Worm (Caenorhabditis elegans): ENCODE measurements around the gene F13D2.1.
A peak's percentile ranks its signal among the peaks of the same experiment; 100 is the strongest.

The F13D2.1 gene

ce11 chrX:11222597-11223218 lies 33.3 kb upstream of the F13D2.1 start, which contains the start of gene C34F6.9 (continued):
- TF ChIP-seq dsc-1 (tag; optimal IDR thresholded peaks at IDR 0.05), result no peak
- peak; percentile 50 for TF ChIP-seq lin-14 (GFP tag; optimal IDR thresholded peaks at IDR 0.05)
- TF ChIP-seq blmp-1 (tag; optimal IDR thresholded peaks at IDR 0.05), result peak; percentile 6
- TF ChIP-seq lin-13 (GFP tag; optimal IDR thresholded peaks at IDR 0.05), result no peak
- no peak for TF ChIP-seq mab-9 (GFP tag; IDR thresholded peaks at IDR 0.05)
- TF ChIP-seq nhr-28 (tag; optimal IDR thresholded peaks at IDR 0.05), result no peak
- TF ChIP-seq elt-2 (tag; optimal IDR thresholded peaks at IDR 0.05), result no peak
- no peak for TF ChIP-seq ztf-11 (tag; optimal IDR thresholded peaks at IDR 0.05)
- no peak for TF ChIP-seq vab-15 (tag; optimal IDR thresholded peaks at IDR 0.05)
- TF ChIP-seq elt-3 (tag; optimal IDR thresholded peaks at IDR 0.05), result no peak
- TF ChIP-seq unc-30 (tag; optimal IDR thresholded peaks at IDR 0.05), result no peak
- TF ChIP-seq ceh-90 (tag; optimal IDR thresholded peaks at IDR 0.05), result no peak
- no peak for TF ChIP-seq unc-62 (GFP tag; optimal IDR thresholded peaks at IDR 0.05)
- no peak for TF ChIP-seq efl-3 (GFP tag; optimal IDR thresholded peaks at IDR 0.05)
- no peak for TF ChIP-seq mdl-1 (tag; optimal IDR thresholded peaks at IDR 0.05)
- no peak for TF ChIP-seq swsn-7 (tag; optimal IDR thresholded peaks at IDR 0.05)
- no peak for TF ChIP-seq lin-39 (tag; optimal IDR thresholded peaks at IDR 0.05)

- TF ChIP-seq rnt-1 (tag; optimal IDR thresholded peaks at IDR 0.05) (peak; percentile 35), tbx-2 (tag; optimal IDR thresholded peaks at IDR 0.05) (peak; percentile 49), dpl-1 (GFP tag; optimal IDR thresholded peaks at IDR 0.05) (peak; percentile 13 to 45 (median 34)), unc-98 (GFP tag; IDR thresholded peaks at IDR 0.05) (no peak), F16B12.6 (tag; optimal IDR thresholded peaks at IDR 0.05) (peak; percentile 89), unc-130 (tag; optimal IDR thresholded peaks at IDR 0.05) (peak; percentile 53), snu-23 (GFP tag; optimal IDR thresholded peaks at IDR 0.05) (peak; percentile 72), blmp-1 (tag; optimal IDR thresholded peaks at IDR 0.05) (peak; percentile 69), dsc-1 (tag; optimal IDR thresholded peaks at IDR 0.05) (peak; percentile 0), nhr-20 (tag; optimal IDR thresholded peaks at IDR 0.05) (peak; percentile 79), C04F5.9 (tag; optimal IDR thresholded peaks at IDR 0.05) (no peak), aly-2 (tag; optimal IDR thresholded peaks at IDR 0.05) (no peak), C16A3.4 (tag; optimal IDR thresholded peaks at IDR 0.05) (peak; percentile 25), mep-1 (tag; optimal IDR thresholded peaks at IDR 0.05) (peak; percentile 71), lin-14 (GFP tag; optimal IDR thresholded peaks at IDR 0.05) (peak; percentile 66), ceh-82 (tag; optimal IDR thresholded peaks at IDR 0.05) (peak in 1 of 3 experiments; percentile 42), ztf-4 (tag; optimal IDR thresholded peaks at IDR 0.05) (peak; percentile 40), nhr-90 (tag; optimal IDR thresholded peaks at IDR 0.05; ENCODE audit: poor library complexity) (peak; percentile 61), hlh-4 (tag; optimal IDR thresholded peaks at IDR 0.05) (no peak), lin-35 (GFP tag; optimal IDR thresholded peaks at IDR 0.05) (peak in 1 of 2 experiments; percentile 59), xbp-1 (tag; optimal IDR thresholded peaks at IDR 0.05) (peak; percentile 46), sox-4 (tag; optimal IDR thresholded peaks at IDR 0.05) (no peak), nhr-11 (tag; optimal IDR thresholded peaks at IDR 0.05) (no peak), mdl-1 (tag; optimal IDR thresholded peaks at IDR 0.05) (peak in 1 of 2 experiments; percentile 60), nhr-19 (GFP tag; conservative IDR thresholded peaks at IDR 0.05) (peak; percentile 20), nhr-47 (tag; optimal IDR thresholded peaks at IDR 0.05) (peak; percentile 39), elt-3 (tag; optimal IDR thresholded peaks at IDR 0.05) (peak; percentile 48 to 93 (median 66)), efl-1 (optimal IDR thresholded peaks at IDR 0.05) (peak in 1 of 2 experiments; percentile 31), efl-1 (GFP tag; optimal IDR thresholded peaks at IDR 0.05 in 1 of 2) (peak in 1 of 2 experiments; percentile 94), nhr-85 (tag) (peak; percentile 84), vab-15 (tag; optimal IDR thresholded peaks at IDR 0.05) (no peak), mab-9 (GFP tag; IDR thresholded peaks at IDR 0.05) (0 out of 2 replicates have a peak, but pooled peaks have one; percentile 21), sptf-1 (tag; optimal IDR thresholded peaks at IDR 0.05) (no peak), lsy-2 (tag; optimal IDR thresholded peaks at IDR 0.05) (peak; percentile 44 to 45), nhr-71 (tag; optimal IDR thresholded peaks at IDR 0.05) (peak; percentile 59), swsn-7 (tag; optimal IDR thresholded peaks at IDR 0.05) (peak; percentile 43)
These were observed 26.1 kb upstream of the F13D2.1 start, which contains the start of the genes C34F6.7 and idh-2 for ce11 chrX:11215420-11216050. Gene C34F6.7 (minus strand): TSS chrX:11215470. Gene idh-2 (plus strand): TSS chrX:11216000.

Data from whole organism, L1 larva.